Worm (Caenorhabditis elegans) whole organism, L4/young adult: ENCODE results near the gene C07E3.3.

ENCODE experiments used
- W03F9.2 ChIP-seq: fragments of 150-350 bp; optimal IDR thresholded peaks from 2 replicates; lab custom pipeline; 2014; ENCODE audit warnings: missing biosample characterization, missing genetic modification characterization
- dao-5 ChIP-seq: sonication (generic microtip); optimal IDR thresholded peaks from 2 replicates; lab custom pipeline; 2016; ENCODE audit warnings: missing genotype, missing genetic modification characterization, moderate library complexity, missing compliant biosample characterization
- him-1 ChIP-seq: sonication (generic microtip); optimal IDR thresholded peaks from 2 replicates; lab custom pipeline; 2016; ENCODE audit warnings: missing genotype, missing genetic modification reagents, missing genetic modification characterization, missing compliant biosample characterization

- TF ChIP-seq dao-5 (tag; lab: Kevin White, UChicago), result no peak
- TF ChIP-seq W03F9.2 (tag; lab: Kevin White, UChicago), result no peak
- no peak for TF ChIP-seq him-1 (tag; lab: Kevin White, UChicago)
Observed at ce11 chrII:10350487-10350886, 6.8 kb downstream of the C07E3.3 start, which contains the start of gene C07E3.9.
